Fruit fly (Drosophila melanogaster): Measurements from ENCODE around the gene CG45067.

CG45067 gene

dm6 chr3L:3081146-3081872 is 33.0 kb downstream of the CG45067 start (continued):
- TF ChIP-seq CG8290 (GFP tag; optimal IDR thresholded peaks at IDR 0.05): peak; percentile 98
- peak; percentile 87 to 99 for TF ChIP-seq CG8290 (tag; optimal IDR thresholded peaks at IDR 0.05)
- peak; percentile 98 for TF ChIP-seq CG11456 (GFP tag; IDR thresholded peaks at IDR 0.05)
- peak; percentile 96 for TF ChIP-seq Bteb2 (GFP tag; optimal IDR thresholded peaks at IDR 0.05)
- TF ChIP-seq CG4282 (GFP tag; optimal IDR thresholded peaks at IDR 0.05): peak; percentile 96
- TF ChIP-seq peb (GFP tag; IDR thresholded peaks at IDR 0.05): peak; percentile 96
- peak; percentile 96 for TF ChIP-seq CG3838 (GFP tag; optimal IDR thresholded peaks at IDR 0.05)
- peak; percentile 98 for TF ChIP-seq ara (GFP tag; IDR thresholded peaks at IDR 0.05)
- TF ChIP-seq vfl (GFP tag; optimal IDR thresholded peaks at IDR 0.05): peak; percentile 98
- TF ChIP-seq yki (optimal IDR thresholded peaks at IDR 0.05): no peak
- peak; percentile 97 for TF ChIP-seq pho (GFP tag; optimal IDR thresholded peaks at IDR 0.05)
- peak; percentile 78 for TF ChIP-seq bigmax (GFP tag; optimal IDR thresholded peaks at IDR 0.05)
- peak; percentile 95 for TF ChIP-seq CG17361 (GFP tag; IDR thresholded peaks at IDR 0.05)
- no peak for TF ChIP-seq CG1832 (GFP tag; optimal IDR thresholded peaks at IDR 0.05)
- peak; percentile 24 for TF ChIP-seq BEAF-32 (GFP tag; optimal IDR thresholded peaks at IDR 0.05)
- TF ChIP-seq CG2202 (tag; optimal IDR thresholded peaks at IDR 0.05): peak; percentile 98
- peak; percentile 96 for TF ChIP-seq CG33557 (GFP tag; optimal IDR thresholded peaks at IDR 0.05)
- peak; percentile 95 for TF ChIP-seq disco-r (GFP tag; optimal IDR thresholded peaks at IDR 0.05)
- TF ChIP-seq Elba2 (GFP tag; optimal IDR thresholded peaks at IDR 0.05): peak; percentile 74
- peak; percentile 83 to 86 for TF ChIP-seq Trl (optimal IDR thresholded peaks at IDR 0.05)
- peak; percentile 97 for TF ChIP-seq Trl (GFP tag; optimal IDR thresholded peaks at IDR 0.05)
- TF ChIP-seq ap (GFP tag; IDR thresholded peaks at IDR 0.05): peak; percentile 97
- TF ChIP-seq CG17385 (GFP tag; optimal IDR thresholded peaks at IDR 0.05): peak; percentile 97
- TF ChIP-seq tap (tag; optimal IDR thresholded peaks at IDR 0.05): peak; percentile 98
- peak; percentile 99 for TF ChIP-seq ATbp (GFP tag; optimal IDR thresholded peaks at IDR 0.05)
- peak; percentile 98 for TF ChIP-seq CG1603 (tag; optimal IDR thresholded peaks at IDR 0.05)
- peak; percentile 89 for TF ChIP-seq Hey (tag; optimal IDR thresholded peaks at IDR 0.05)
- TF ChIP-seq CG32772 (GFP tag; IDR thresholded peaks at IDR 0.05): peak; percentile 98
- TF ChIP-seq Atf3 (GFP tag; optimal IDR thresholded peaks at IDR 0.05): peak; percentile 92
- TF ChIP-seq CG17612 (GFP tag; IDR thresholded peaks at IDR 0.05): peak; percentile 97
- no peak; the same call in 1 of the 2 replicates for TF ChIP-seq dimm (GFP tag; IDR thresholded peaks at IDR 0.05)
- peak; percentile 79 for TF ChIP-seq bbx (GFP tag; IDR thresholded peaks at IDR 0.05; ENCODE audit: partially characterized antibody)
- TF ChIP-seq Ada2b (GFP tag; IDR thresholded peaks at IDR 0.05): peak; percentile 99
- peak; percentile 90 for TF ChIP-seq sima (GFP tag; optimal IDR thresholded peaks at IDR 0.05)
- TF ChIP-seq Aef1 (GFP tag; IDR thresholded peaks at IDR 0.05): peak; percentile 98
- peak; percentile 100 for TF ChIP-seq CG18599 (GFP tag; optimal IDR thresholded peaks at IDR 0.05)
- TF ChIP-seq HLH3B (GFP tag; IDR thresholded peaks at IDR 0.05): peak; percentile 99
- TF ChIP-seq CG15696 (tag; optimal IDR thresholded peaks at IDR 0.05): peak; percentile 90
- TF ChIP-seq Xbp1 (GFP tag; optimal IDR thresholded peaks at IDR 0.05): peak; percentile 99
- TF ChIP-seq trem (tag; optimal IDR thresholded peaks at IDR 0.05): peak; percentile 96
- TF ChIP-seq tup (GFP tag; optimal IDR thresholded peaks at IDR 0.05): peak; percentile 97
- TF ChIP-seq D (optimal IDR thresholded peaks at IDR 0.05): no peak
- peak; percentile 98 for TF ChIP-seq D (GFP tag; optimal IDR thresholded peaks at IDR 0.05)
- peak; percentile 68 for TF ChIP-seq stwl (tag; optimal IDR thresholded peaks at IDR 0.05)
- TF ChIP-seq Taf1 (GFP tag; IDR thresholded peaks at IDR 0.05): peak; percentile 97
- peak; percentile 98 for TF ChIP-seq Adf1 (GFP tag; IDR thresholded peaks at IDR 0.05)
- peak; percentile 98 for TF ChIP-seq CG6765 (GFP tag; optimal IDR thresholded peaks at IDR 0.05)
- TF ChIP-seq sug (tag; optimal IDR thresholded peaks at IDR 0.05): peak; percentile 95
- peak; percentile 33 for TF ChIP-seq pzg (GFP tag; optimal IDR thresholded peaks at IDR 0.05)
- peak; percentile 87 for TF ChIP-seq CG15073 (GFP tag; optimal IDR thresholded peaks at IDR 0.05)
- peak; percentile 98 for TF ChIP-seq H15 (GFP tag; IDR thresholded peaks at IDR 0.05)

Data from whole organism, embryonic.